Worm (Caenorhabditis elegans) whole organism, L3 larva: ENCODE data around the gene gst-34.

Source experiments
- ZK546.5 ChIP-seq: sonication (generic microtip); optimal IDR thresholded peaks from 2 replicates; lab custom pipeline; 2017; ENCODE audit warnings: missing biosample characterization, missing genetic modification characterization
- ceh-9 ChIP-seq: sonication (generic microtip); optimal IDR thresholded peaks from 2 replicates; lab custom pipeline; 2018; ENCODE audit warnings: missing biosample characterization, missing genetic modification characterization
- egl-27 ChIP-seq: sonication (generic microtip); optimal IDR thresholded peaks from 4 replicates; lab custom pipeline; 2017; ENCODE audit warnings: missing biosample characterization, missing genetic modification reagents, missing genetic modification characterization
- elt-3 ChIP-seq, 3 experiments: fragments of 150-350 bp in 1 of 3; sonication (generic microtip) in 2 of 3; optimal IDR thresholded peaks; 2 replicates in 2 of 3; 4 replicates in 1 of 3; lab custom pipeline; 2014 to 2017; ENCODE audit warnings: missing biosample characterization in 3 of 3, missing genetic modification characterization in 3 of 3
- pha-4 ChIP-seq: fragments of 150-350 bp; optimal IDR thresholded peaks from 2 replicates; lab custom pipeline; 2014; ENCODE audit warnings: missing biosample characterization, missing genetic modification reagents, missing genetic modification characterization
- pqm-1 ChIP-seq: fragments of 150-350 bp; optimal IDR thresholded peaks from 2 replicates; lab custom pipeline; 2017; ENCODE audit warnings: missing biosample characterization, missing genetic modification characterization, inconsistent platforms
- unc-39 ChIP-seq: sonication (generic microtip); optimal IDR thresholded peaks from 4 replicates; lab custom pipeline; 2017; ENCODE audit warnings: missing biosample characterization, missing genetic modification characterization
- unc-62 ChIP-seq: fragments of 150-350 bp; sonication (generic microtip); optimal IDR thresholded peaks from 4 replicates; lab custom pipeline; 2014; ENCODE audit warnings: missing biosample characterization, missing genetic modification reagents, missing genetic modification characterization

DNA sequence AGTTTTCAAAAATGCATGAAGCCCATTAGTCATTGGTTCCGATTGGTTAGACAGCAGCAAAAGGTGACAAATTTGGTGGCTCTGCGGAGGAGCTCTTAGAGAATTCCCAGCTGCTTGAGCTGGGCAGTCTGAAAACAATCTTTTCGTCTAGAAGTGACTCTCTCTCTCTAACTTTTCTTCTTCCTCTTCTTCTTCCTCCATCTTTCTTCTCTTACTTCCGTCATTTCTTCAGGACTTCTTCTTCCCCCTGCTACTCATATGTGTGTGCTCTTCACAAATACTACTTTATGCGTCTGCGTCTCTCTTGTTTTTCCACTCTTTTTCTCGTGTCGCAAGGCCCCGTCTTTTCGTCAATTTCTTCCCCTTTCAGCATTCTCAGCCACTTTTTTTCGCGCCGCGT lies 6.9 kb upstream of the gst-34 start:
- TF ChIP-seq pqm-1 (tag; lab: Kevin White, UChicago) = no peak
- no peak for TF ChIP-seq egl-27 (tag; lab: Kevin White, UChicago)
- TF ChIP-seq unc-62 = no peak
- TF ChIP-seq elt-3 (tag; optimal IDR thresholded peaks at IDR 0.05; lab: Kevin White, UChicago) = no peak
- no peak for TF ChIP-seq unc-39 (tag; lab: Kevin White, UChicago)
- no peak for TF ChIP-seq ceh-9 (tag; lab: Kevin White, UChicago)
- TF ChIP-seq ZK546.5 = no peak
- TF ChIP-seq pha-4 = peak; percentile 55
